Worm (Caenorhabditis elegans) whole organism, L4 larva: Measurements from ENCODE around the gene F54F7.2.

ENCODE experiments used
- D1046.2 ChIP-seq: fragments of 200-800 bp; sonication (Bioruptor generic); IDR thresholded peaks from 2 replicates; pipeline ENCODE4 v1.3.6; 2022; ENCODE audit warnings: missing genetic modification characterization, missing compliant biosample characterization
- F26F4.8 ChIP-seq: fragments of 200-800 bp; sonication (Bioruptor generic); conservative IDR thresholded peaks from 2 replicates; pipeline ENCODE4 v1.3.6; 2022; ENCODE audit warnings: missing genetic modification characterization, missing compliant biosample characterization
- F37D6.2 ChIP-seq: sonication (generic microtip); optimal IDR thresholded peaks from 2 replicates; lab custom pipeline; 2016; ENCODE audit warnings: mild to moderate bottlenecking, missing genetic modification characterization, missing compliant biosample characterization
- R02D3.7 ChIP-seq: fragments of 150-350 bp; sonication (generic microtip); optimal IDR thresholded peaks from 3 replicates; lab custom pipeline; 2014; ENCODE audit warnings: missing biosample characterization, missing genetic modification characterization
- T26A8.4 ChIP-seq: fragments of 200-800 bp; sonication (Bioruptor generic); IDR thresholded peaks from 2 replicates; pipeline ENCODE4 v1.3.6; 2022; ENCODE audit warnings: missing genetic modification characterization, missing compliant biosample characterization
- Y105C5A.15 ChIP-seq: fragments of 200-800 bp; sonication (Bioruptor generic); IDR thresholded peaks from 2 replicates; pipeline ENCODE4 v1.3.6; 2022; ENCODE audit warnings: missing genetic modification characterization, missing compliant biosample characterization
- Y5F2A.4 ChIP-seq: fragments of 200-800 bp; sonication (Bioruptor generic); optimal IDR thresholded peaks from 2 replicates; lab custom pipeline; 2018; ENCODE audit warnings: mild to moderate bottlenecking, missing genetic modification characterization, missing compliant biosample characterization
- Y75B8A.6 ChIP-seq: fragments of 200-800 bp; sonication (Bioruptor generic); IDR thresholded peaks from 2 replicates; pipeline ENCODE4 v1.3.6; 2022; ENCODE audit warnings: missing genetic modification reagents, missing genetic modification characterization, missing compliant biosample characterization
- ZK337.2 ChIP-seq: fragments of 200-800 bp; sonication (Bioruptor generic); IDR thresholded peaks from 2 replicates; pipeline ENCODE4 v1.3.6; 2022; ENCODE audit warnings: missing genetic modification reagents, missing genetic modification characterization, missing compliant biosample characterization
- aly-2 ChIP-seq: sonication (generic microtip); optimal IDR thresholded peaks from 2 replicates; lab custom pipeline; 2018; ENCODE audit warnings: missing biosample characterization, missing genetic modification characterization
- ama-1 ChIP-seq: fragments of 150-350 bp; optimal IDR thresholded peaks from 2 replicates; lab custom pipeline; 2014; ENCODE audit warnings: inconsistent platforms, mixed read lengths
- ceh-20 ChIP-seq: fragments of 200-800 bp; sonication (Bioruptor generic); IDR thresholded peaks from 2 replicates; pipeline ENCODE4 v1.3.6; 2022; ENCODE audit warnings: missing genetic modification reagents, missing genetic modification characterization, missing compliant biosample characterization
- ceh-32 ChIP-seq: sonication (generic microtip); optimal IDR thresholded peaks from 2 replicates; lab custom pipeline; 2016; ENCODE audit warnings: mild to moderate bottlenecking, missing genetic modification characterization, missing compliant biosample characterization; ENCODE audit not compliant: poor library complexity
- ceh-62 ChIP-seq: sonication (generic microtip); optimal IDR thresholded peaks from 2 replicates; lab custom pipeline; 2017; ENCODE audit warnings: missing biosample characterization, missing genetic modification characterization
- ceh-82 ChIP-seq: sonication (generic microtip); optimal IDR thresholded peaks from 2 replicates; lab custom pipeline; 2017; ENCODE audit warnings: missing biosample characterization, missing genetic modification characterization
- ces-1 ChIP-seq: fragments of 150-350 bp; sonication (generic microtip); optimal IDR thresholded peaks from 4 replicates; lab custom pipeline; 2014; ENCODE audit warnings: missing biosample characterization, missing genetic modification reagents, missing genetic modification characterization
- cey-2 ChIP-seq: sonication (generic microtip); optimal IDR thresholded peaks from 3 replicates; lab custom pipeline; 2017; ENCODE audit warnings: missing genetic modification characterization, mild to moderate bottlenecking, missing compliant biosample characterization, antibody characterized with exemption, borderline replicate concordance; ENCODE audit not compliant: insufficient read depth
- daf-19 ChIP-seq: fragments of 200-800 bp; sonication (Bioruptor generic); conservative IDR thresholded peaks from 2 replicates; pipeline ENCODE4 v1.3.6; 2022; ENCODE audit warnings: missing genetic modification characterization, missing compliant biosample characterization
- daf-8 ChIP-seq: fragments of 200-800 bp; sonication (Bioruptor generic); IDR thresholded peaks from 2 replicates; pipeline ENCODE4 v1.3.6; 2022; ENCODE audit warnings: missing genetic modification characterization, missing compliant biosample characterization
- dve-1 ChIP-seq: sonication (generic microtip); optimal IDR thresholded peaks from 2 replicates; lab custom pipeline; 2017; ENCODE audit warnings: antibody characterized with exemption, mild to moderate bottlenecking, missing genetic modification characterization, missing compliant biosample characterization; ENCODE audit not compliant: insufficient read depth
- egl-27 ChIP-seq: sonication (generic microtip); optimal IDR thresholded peaks from 3 replicates; lab custom pipeline; 2017; ENCODE audit warnings: missing biosample characterization, missing genetic modification reagents, missing genetic modification characterization
- fos-1 ChIP-seq: fragments of 150-350 bp; optimal IDR thresholded peaks from 2 replicates; lab custom pipeline; 2014; ENCODE audit warnings: missing biosample characterization, missing genetic modification characterization
- gei-8 ChIP-seq: fragments of 200-800 bp; sonication (Bioruptor generic); optimal IDR thresholded peaks from 2 replicates; lab custom pipeline; 2018; ENCODE audit warnings: mild to moderate bottlenecking, missing genetic modification characterization, missing compliant biosample characterization
- hlh-30 ChIP-seq: sonication (generic microtip); optimal IDR thresholded peaks from 2 replicates; lab custom pipeline; 2017; ENCODE audit warnings: antibody characterized with exemption, mild to moderate bottlenecking, missing genetic modification characterization, missing compliant biosample characterization; ENCODE audit not compliant: insufficient read depth
- hmg-1.1 ChIP-seq: fragments of 200-800 bp; sonication (Bioruptor generic); IDR thresholded peaks from 2 replicates; pipeline ENCODE4 v1.3.6; 2022; ENCODE audit warnings: missing genetic modification reagents, missing genetic modification characterization, missing compliant biosample characterization
- lin-13 ChIP-seq: fragments of 150-350 bp; optimal IDR thresholded peaks from 2 replicates; lab custom pipeline; 2014; ENCODE audit warnings: missing biosample characterization, missing genetic modification reagents, missing genetic modification characterization
- lin-15B ChIP-seq: fragments of 150-350 bp; sonication (generic microtip); optimal IDR thresholded peaks from 3 replicates; lab custom pipeline; 2014; ENCODE audit warnings: missing biosample characterization, missing genetic modification characterization
- lin-39 ChIP-seq: fragments of 150-350 bp; optimal IDR thresholded peaks from 2 replicates; lab custom pipeline; 2014; ENCODE audit warnings: missing biosample characterization, missing genetic modification reagents, missing genetic modification characterization
- madf-9 ChIP-seq: fragments of 200-800 bp; sonication (Bioruptor generic); conservative IDR thresholded peaks from 2 replicates; pipeline ENCODE4 v1.3.6; 2022; ENCODE audit warnings: missing genetic modification reagents, missing genetic modification characterization, missing compliant biosample characterization
- mes-2 ChIP-seq: sonication (generic microtip); optimal IDR thresholded peaks from 2 replicates; lab custom pipeline; 2016; ENCODE audit warnings: missing genotype, mild to moderate bottlenecking, missing genetic modification characterization, missing compliant biosample characterization; ENCODE audit not compliant: poor library complexity, severe bottlenecking
- nhr-10 ChIP-seq: fragments of 150-350 bp; optimal IDR thresholded peaks from 2 replicates; lab custom pipeline; 2014; ENCODE audit warnings: missing biosample characterization, missing genetic modification characterization
- nhr-102 ChIP-seq: sonication (generic microtip); optimal IDR thresholded peaks from 2 replicates; lab custom pipeline; 2016; ENCODE audit warnings: mild to moderate bottlenecking, missing genetic modification characterization, moderate library complexity, missing compliant biosample characterization
- nhr-11 ChIP-seq: fragments of 150-350 bp; optimal IDR thresholded peaks from 2 replicates; lab custom pipeline; 2014; ENCODE audit warnings: missing biosample characterization, missing genetic modification characterization
- nhr-111 ChIP-seq: fragments of 200-800 bp; sonication (Bioruptor generic); optimal IDR thresholded peaks from 2 replicates; lab custom pipeline; 2018; ENCODE audit warnings: mild to moderate bottlenecking, missing genetic modification characterization, missing compliant biosample characterization
- nhr-237 ChIP-seq: sonication (generic microtip); optimal IDR thresholded peaks from 2 replicates; lab custom pipeline; 2017; ENCODE audit warnings: missing biosample characterization, missing genetic modification characterization
- nhr-28 ChIP-seq: fragments of 150-350 bp; optimal IDR thresholded peaks from 2 replicates; lab custom pipeline; 2014; ENCODE audit warnings: missing biosample characterization, missing genetic modification characterization
- nhr-41 ChIP-seq: fragments of 200-800 bp; sonication (Bioruptor generic); IDR thresholded peaks from 2 replicates; pipeline ENCODE4 v1.3.6; 2022; ENCODE audit warnings: missing genetic modification reagents, missing genetic modification characterization, missing compliant biosample characterization
- nhr-42 ChIP-seq: fragments of 200-800 bp; sonication (Bioruptor generic); IDR thresholded peaks from 2 replicates; pipeline ENCODE4 v1.3.6; 2022; ENCODE audit warnings: missing genetic modification characterization, missing compliant biosample characterization
- nhr-6 ChIP-seq: fragments of 150-350 bp; optimal IDR thresholded peaks from 2 replicates; lab custom pipeline; 2014; ENCODE audit warnings: missing biosample characterization, missing genetic modification characterization
- nhr-76 ChIP-seq: fragments of 150-350 bp; optimal IDR thresholded peaks from 2 replicates; lab custom pipeline; 2014; ENCODE audit warnings: missing biosample characterization, missing genetic modification characterization
- nhr-77 ChIP-seq: fragments of 150-350 bp; optimal IDR thresholded peaks from 2 replicates; lab custom pipeline; 2014; ENCODE audit warnings: missing biosample characterization, missing genetic modification characterization
- php-3 ChIP-seq: fragments of 200-800 bp; sonication (Bioruptor generic); IDR thresholded peaks from 2 replicates; pipeline ENCODE4 v1.3.6; 2022; ENCODE audit warnings: missing genetic modification reagents, missing genetic modification characterization, missing compliant biosample characterization
- tra-1 ChIP-seq: fragments of 200-800 bp; sonication (Bioruptor generic); IDR thresholded peaks from 2 replicates; pipeline ENCODE4 v1.3.6; 2022; ENCODE audit warnings: missing genetic modification reagents, missing genetic modification characterization, missing compliant biosample characterization
- unc-130 ChIP-seq: sonication (generic microtip); optimal IDR thresholded peaks from 2 replicates; lab custom pipeline; 2016; ENCODE audit warnings: missing genetic modification reagents, missing genetic modification characterization, missing compliant biosample characterization
- unc-39 ChIP-seq: sonication (generic microtip); optimal IDR thresholded peaks from 2 replicates; lab custom pipeline; 2017; ENCODE audit warnings: missing biosample characterization, missing genetic modification characterization
- vab-7 ChIP-seq: fragments of 200-800 bp; sonication (Bioruptor generic); IDR thresholded peaks from 2 replicates; pipeline ENCODE4 v1.3.6; 2022; ENCODE audit warnings: missing genetic modification reagents, missing genetic modification characterization, missing compliant biosample characterization
- zag-1 ChIP-seq: fragments of 150-350 bp; optimal IDR thresholded peaks from 2 replicates; lab custom pipeline; 2014; ENCODE audit warnings: missing biosample characterization, missing genetic modification characterization
- zip-11 ChIP-seq: fragments of 200-800 bp; sonication (Bioruptor generic); IDR thresholded peaks from 2 replicates; pipeline ENCODE4 v1.3.6; 2022; ENCODE audit warnings: missing genetic modification characterization, missing compliant biosample characterization
- zip-2 ChIP-seq: fragments of 150-350 bp; optimal IDR thresholded peaks from 2 replicates; lab custom pipeline; 2014; ENCODE audit warnings: missing biosample characterization, missing genetic modification characterization
- ztf-11 ChIP-seq: fragments of 150-350 bp; optimal IDR thresholded peaks from 2 replicates; lab custom pipeline; 2014; ENCODE audit warnings: missing biosample characterization, missing genetic modification characterization
- ztf-7 ChIP-seq: fragments of 150-350 bp; optimal IDR thresholded peaks from 2 replicates; lab custom pipeline; 2014; ENCODE audit warnings: missing biosample characterization, missing genetic modification characterization

The F54F7.2 gene

DNA sequence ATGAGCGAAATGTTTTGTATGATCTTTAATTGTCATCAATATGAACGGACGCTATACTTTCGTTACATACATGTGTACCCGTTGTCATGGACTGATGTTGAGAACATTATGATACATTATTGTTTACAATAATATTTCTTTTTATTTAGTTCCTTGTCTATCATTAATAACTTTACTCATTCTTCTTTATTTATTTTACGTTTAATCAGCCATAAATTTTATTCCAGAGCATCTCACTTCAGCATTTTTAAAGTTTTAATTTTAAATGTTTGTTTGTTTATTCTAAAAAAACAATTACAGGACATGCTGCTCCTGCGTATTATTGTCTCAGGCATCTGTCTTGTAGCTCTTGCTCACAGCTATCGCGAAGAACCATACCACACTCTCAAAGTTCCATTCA lies at the start of gene F54F7.2:
TSS of gene F54F7.2 (plus strand) at position 301 of the 400 bp plus-strand sequence.
- TF ChIP-seq unc-39 (tag; lab: Kevin White, UChicago), result no peak
- no peak for TF ChIP-seq unc-130 (GFP tag; lab: Kevin White, UChicago)
- TF ChIP-seq F26F4.8 (GFP tag; lab: Robert Waterston, UW), result no peak
- TF ChIP-seq ama-1, result no peak

DNA sequence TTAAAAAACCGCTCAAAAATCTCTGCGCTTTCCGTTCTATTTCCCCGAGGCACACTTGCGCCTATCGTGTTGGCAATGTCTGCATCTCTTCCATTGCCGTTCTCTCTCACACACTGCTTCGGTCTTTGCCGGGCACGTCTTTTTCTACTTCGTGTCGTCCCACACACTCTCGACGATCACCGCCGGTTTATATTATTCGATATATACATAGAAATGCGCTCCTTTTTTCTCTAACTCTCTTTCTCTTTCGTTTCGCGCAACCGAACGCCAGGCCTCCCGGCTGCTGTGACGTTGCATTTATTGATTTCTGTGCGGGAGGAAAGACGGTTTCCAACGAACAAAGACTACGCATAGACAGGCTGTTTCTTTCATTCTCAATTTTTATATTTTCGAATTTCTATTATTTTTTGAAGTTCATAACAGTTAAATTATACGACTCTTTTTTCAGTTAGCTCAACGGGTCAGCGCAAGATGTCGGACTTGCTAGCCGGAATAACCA lies 45.4 kb upstream of the F54F7.2 start, which contains the start of gene rsd-3:
TSS of gene rsd-3 (plus strand) at position 449 of the 499 bp plus-strand sequence.
- no peak for TF ChIP-seq unc-130 (GFP tag; lab: Kevin White, UChicago)
- no peak for TF ChIP-seq vab-7 (GFP tag; lab: Robert Waterston, UW)
- TF ChIP-seq tra-1 (GFP tag; lab: Robert Waterston, UW), result no peak
- TF ChIP-seq T26A8.4 (GFP tag; lab: Robert Waterston, UW), result 0 out of 2 replicates have a peak, but pooled peaks have one; percentile 23
- TF ChIP-seq nhr-28 (tag; lab: Kevin White, UChicago), result peak; percentile 74
- no peak for TF ChIP-seq Y105C5A.15 (GFP tag; lab: Robert Waterston, UW)
- no peak for TF ChIP-seq daf-8 (GFP tag; lab: Robert Waterston, UW)
- TF ChIP-seq hlh-30, result peak; percentile 71
- no peak for TF ChIP-seq fos-1
- TF ChIP-seq nhr-237, result no peak
- TF ChIP-seq nhr-41, result no peak
- TF ChIP-seq lin-15B, result no peak
- no peak for TF ChIP-seq zag-1 (tag; lab: Kevin White, UChicago)
- TF ChIP-seq php-3, result no peak
- no peak for TF ChIP-seq madf-9 (GFP tag; lab: Robert Waterston, UW)
- no peak for TF ChIP-seq daf-19
- no peak for TF ChIP-seq ceh-62 (tag; lab: Kevin White, UChicago)
- TF ChIP-seq ZK337.2 (GFP tag; lab: Robert Waterston, UW), result no peak
- TF ChIP-seq lin-13, result no peak
- TF ChIP-seq gei-8 (GFP tag; lab: Kevin White, UChicago), result no peak
- TF ChIP-seq ceh-20 (GFP tag; lab: Robert Waterston, UW), result no peak
- no peak for TF ChIP-seq Y75B8A.6 (GFP tag; lab: Robert Waterston, UW)
- no peak for TF ChIP-seq aly-2
- no peak for TF ChIP-seq cey-2 (tag; lab: Kevin White, UChicago)
- TF ChIP-seq F37D6.2 (tag; lab: Kevin White, UChicago), result no peak
- TF ChIP-seq Y5F2A.4, result no peak
- TF ChIP-seq nhr-102 (tag; lab: Kevin White, UChicago), result peak; percentile 30
- peak; percentile 56 for TF ChIP-seq nhr-6
- TF ChIP-seq nhr-11 (tag; lab: Kevin White, UChicago), result no peak
- no peak for TF ChIP-seq nhr-111
- no peak for TF ChIP-seq nhr-77
- peak; percentile 67 for TF ChIP-seq mes-2 (tag; lab: Kevin White, UChicago)
- TF ChIP-seq nhr-10 (tag; lab: Kevin White, UChicago), result no peak
- TF ChIP-seq nhr-76 (tag; lab: Kevin White, UChicago), result no peak
- TF ChIP-seq ztf-11 (tag; lab: Kevin White, UChicago), result no peak
- no peak for TF ChIP-seq nhr-42
- peak; percentile 43 for TF ChIP-seq ztf-7
- no peak for TF ChIP-seq ceh-82 (tag; lab: Kevin White, UChicago)
- no peak for TF ChIP-seq ces-1
- no peak for TF ChIP-seq lin-39 (tag; lab: Kevin White, UChicago)
- TF ChIP-seq zip-11 (GFP tag; lab: Robert Waterston, UW), result no peak
- TF ChIP-seq D1046.2, result no peak
- TF ChIP-seq hmg-1.1 (GFP tag; lab: Robert Waterston, UW), result peak; percentile 67
- TF ChIP-seq R02D3.7 (tag; lab: Kevin White, UChicago), result no peak
- TF ChIP-seq ceh-32 (tag; lab: Kevin White, UChicago), result no peak
- TF ChIP-seq zip-2 (tag; lab: Kevin White, UChicago), result no peak
- peak; percentile 81 for TF ChIP-seq dve-1 (tag; lab: Kevin White, UChicago)
- TF ChIP-seq egl-27, result no peak
